Fruit fly (Drosophila melanogaster) whole organism, embryonic: ENCODE measurements around the gene CG12115.

Experiments
- Awh ChIP-seq: fragments of 200-800 bp; sonication (Bioruptor generic); IDR thresholded peaks from 2 replicates; pipeline ENCODE4, ENCODE4 v1.3.6; 2022; ENCODE audit warnings: missing biosample characterization, missing genetic modification characterization
- CG15073 ChIP-seq: fragments of 200-800 bp; sonication (Bioruptor generic); optimal IDR thresholded peaks from 2 replicates; lab custom pipeline; 2016; ENCODE audit warnings: missing biosample characterization, missing genetic modification characterization
- CG2129 ChIP-seq: fragments of 200-800 bp; sonication (Bioruptor generic); IDR thresholded peaks from 2 replicates; pipeline ENCODE4 v1.3.6; 2022; ENCODE audit warnings: missing biosample characterization, missing genetic modification characterization; ENCODE audit not compliant: partially characterized antibody
- CG31388 ChIP-seq: fragments of 200-800 bp; sonication (Bioruptor generic); optimal IDR thresholded peaks from 2 replicates; lab custom pipeline; 2016; ENCODE audit warnings: missing biosample characterization, missing genetic modification characterization
- CG4617 ChIP-seq: fragments of 200-800 bp; sonication (Bioruptor generic); optimal IDR thresholded peaks from 3 replicates; lab custom pipeline; 2016; ENCODE audit warnings: missing biosample characterization, missing genetic modification characterization, borderline replicate concordance
- CG4730 ChIP-seq: fragments of 200-800 bp; sonication (Bioruptor generic); IDR thresholded peaks from 2 replicates; pipeline ENCODE4 v1.3.6; 2022; ENCODE audit warnings: missing biosample characterization, missing genetic modification characterization
- CG7745 ChIP-seq: fragments of 200-800 bp; sonication (Bioruptor generic); optimal IDR thresholded peaks from 2 replicates; lab custom pipeline; 2018; ENCODE audit warnings: missing biosample characterization, mild to moderate bottlenecking, missing genetic modification characterization, moderate library complexity
- CG7786 ChIP-seq: fragments of 200-800 bp; sonication (Bioruptor generic); optimal IDR thresholded peaks from 2 replicates; lab custom pipeline; 2016; ENCODE audit warnings: missing biosample characterization, missing genetic modification characterization
- CG8944 ChIP-seq: fragments of 200-800 bp; sonication (Bioruptor generic); optimal IDR thresholded peaks from 3 replicates; lab custom pipeline; 2016; ENCODE audit warnings: missing biosample characterization, missing genetic modification characterization
- D19A ChIP-seq: fragments of 200-800 bp; optimal IDR thresholded peaks from 3 replicates; lab custom pipeline; 2019; ENCODE audit warnings: missing biosample characterization, mild to moderate bottlenecking, missing genetic modification characterization, moderate library complexity
- Doc3 ChIP-seq: fragments of 200-800 bp; sonication (Bioruptor generic); IDR thresholded peaks from 3 replicates; pipeline ENCODE4 v1.3.6; 2022; ENCODE audit warnings: missing biosample characterization, missing genetic modification characterization; ENCODE audit not compliant: partially characterized antibody
- E2f1 ChIP-seq: fragments of 200-800 bp; sonication (Bioruptor generic); IDR thresholded peaks from 2 replicates; pipeline ENCODE4 v1.3.6; 2022; ENCODE audit warnings: missing biosample characterization, missing genetic modification characterization
- ERR ChIP-seq: fragments of 200-800 bp; sonication (Bioruptor generic); optimal IDR thresholded peaks from 2 replicates; lab custom pipeline; 2016; ENCODE audit warnings: missing biosample characterization, missing genetic modification characterization
- Ets65A ChIP-seq: fragments of 200-800 bp; sonication (Bioruptor generic); peaks from one replicate; lab custom pipeline; 2016; ENCODE audit warnings: missing biosample characterization, missing genetic modification characterization
- Hmx ChIP-seq: fragments of 200-800 bp; sonication (Bioruptor generic); optimal IDR thresholded peaks from 2 replicates; lab custom pipeline; 2016; ENCODE audit warnings: missing biosample characterization, missing genetic modification characterization
- MESR4 ChIP-seq: fragments of 200-800 bp; sonication (Bioruptor generic); optimal IDR thresholded peaks from 2 replicates; lab custom pipeline; 2018; ENCODE audit warnings: missing biosample characterization, mild to moderate bottlenecking, missing genetic modification characterization, moderate library complexity
- Mes4 ChIP-seq: fragments of 200-800 bp; sonication (Bioruptor generic); optimal IDR thresholded peaks from 2 replicates; lab custom pipeline; 2016; ENCODE audit warnings: missing biosample characterization, missing genetic modification characterization
- NfI ChIP-seq: fragments of 200-800 bp; sonication (Bioruptor generic); optimal IDR thresholded peaks from 3 replicates; lab custom pipeline; 2018; ENCODE audit warnings: missing biosample characterization, mild to moderate bottlenecking, missing genetic modification characterization, moderate library complexity
- Oaz ChIP-seq: fragments of 200-800 bp; sonication (Bioruptor generic); IDR thresholded peaks from 2 replicates; pipeline ENCODE4 v1.3.6; 2022; ENCODE audit warnings: missing biosample characterization, missing genetic modification characterization
- Scr ChIP-seq: fragments of 200-800 bp; sonication (Bioruptor generic); IDR thresholded peaks from 2 replicates; pipeline ENCODE4 v1.3.6; 2022; ENCODE audit warnings: missing biosample characterization, missing genetic modification characterization; ENCODE audit not compliant: partially characterized antibody
- Sox100B ChIP-seq: fragments of 200-800 bp; sonication (Bioruptor generic); optimal IDR thresholded peaks from 3 replicates; lab custom pipeline; 2018; ENCODE audit warnings: missing biosample characterization, mild to moderate bottlenecking, missing genetic modification characterization
- Stat92E ChIP-seq, 3 experiments: fragments of >200 bp in 2 of 3; fragments of 200-800 bp in 1 of 3; sonication (Bioruptor generic) in 1 of 3; optimal IDR thresholded peaks; 2 replicates each; lab custom pipeline; 2017 to 2019; ENCODE audit warnings: missing biosample characterization in 3 of 3, missing genetic modification characterization in 3 of 3, mild to moderate bottlenecking in 1 of 3, moderate library complexity in 1 of 3
- amos ChIP-seq: fragments of 200-800 bp; sonication (Bioruptor generic); IDR thresholded peaks from 2 replicates; pipeline ENCODE4 v1.3.6; 2022; ENCODE audit warnings: missing biosample characterization, missing genetic modification characterization; ENCODE audit not compliant: partially characterized antibody
- ap ChIP-seq: fragments of 200-800 bp; sonication (Bioruptor generic); IDR thresholded peaks from 2 replicates; pipeline ENCODE4 v1.3.6; 2022; ENCODE audit warnings: missing biosample characterization, missing genetic modification characterization
- ara ChIP-seq: fragments of 200-800 bp; sonication (Bioruptor generic); IDR thresholded peaks from 2 replicates; pipeline ENCODE4 v1.3.6; 2022; ENCODE audit warnings: missing biosample characterization, missing genetic modification characterization
- az2 ChIP-seq: fragments of 200-800 bp; sonication (Bioruptor generic); optimal IDR thresholded peaks from 3 replicates; lab custom pipeline; 2016; ENCODE audit warnings: missing biosample characterization, missing genetic modification characterization
- bowl ChIP-seq: fragments of 200-800 bp; sonication (Bioruptor generic); IDR thresholded peaks from 2 replicates; pipeline ENCODE4 v1.3.6; 2022; ENCODE audit warnings: missing biosample characterization, missing genetic modification characterization
- cato ChIP-seq: fragments of 200-800 bp; sonication (Bioruptor generic); optimal IDR thresholded peaks from 2 replicates; lab custom pipeline; 2016; ENCODE audit warnings: missing biosample characterization, missing genetic modification characterization, borderline replicate concordance
- chm ChIP-seq: fragments of 200-800 bp; sonication (Bioruptor generic); IDR thresholded peaks from 2 replicates; pipeline ENCODE4 v1.3.6; 2022; ENCODE audit warnings: missing biosample characterization, missing genetic modification characterization
- dan ChIP-seq: fragments of 200-800 bp; sonication (Bioruptor generic); IDR thresholded peaks from 2 replicates; pipeline ENCODE4 v1.3.6; 2022; ENCODE audit warnings: missing biosample characterization, missing genetic modification characterization
- eve ChIP-seq, 2 experiments: fragments of >200 bp; optimal IDR thresholded peaks; 2 replicates each; lab custom pipeline; 2017; ENCODE audit warnings: missing biosample characterization in 2 of 2, missing genetic modification characterization in 2 of 2
- fd3F ChIP-seq: fragments of 200-800 bp; sonication (Bioruptor generic); optimal IDR thresholded peaks from 2 replicates; lab custom pipeline; 2018; ENCODE audit warnings: missing biosample characterization, mild to moderate bottlenecking, missing genetic modification characterization, moderate library complexity
- grau ChIP-seq: fragments of 200-800 bp; optimal IDR thresholded peaks from 3 replicates; lab custom pipeline; 2019; ENCODE audit warnings: missing biosample characterization, mild to moderate bottlenecking, missing genetic modification characterization, moderate library complexity
- gt ChIP-seq: fragments of 200-800 bp; sonication (Bioruptor generic); IDR thresholded peaks from 2 replicates; pipeline ENCODE4 v1.3.6; 2022; ENCODE audit warnings: missing biosample characterization, missing genetic modification characterization
- hb ChIP-seq: fragments of 200-800 bp; sonication (Bioruptor generic); IDR thresholded peaks from 3 replicates; pipeline ENCODE4 v1.3.6; 2022; ENCODE audit warnings: missing biosample characterization, missing genetic modification characterization; ENCODE audit not compliant: partially characterized antibody
- hkb ChIP-seq, 2 experiments: fragments of 200-800 bp in 1 of 2; fragments of >200 bp in 1 of 2; sonication (Bioruptor generic) in 1 of 2; IDR thresholded peaks in 1 of 2; optimal IDR thresholded peaks in 1 of 2; 2 replicates each; pipeline versions ENCODE4 v1.3.6 to Lab custom; 2017 to 2022; ENCODE audit warnings: missing biosample characterization in 1 of 2, missing genetic modification characterization in 1 of 2
- jigr1 ChIP-seq: fragments of 200-800 bp; sonication (Bioruptor generic); IDR thresholded peaks from 3 replicates; pipeline ENCODE4 v1.3.6; 2022; ENCODE audit warnings: missing biosample characterization, missing genetic modification characterization
- kah ChIP-seq: fragments of 200-800 bp; sonication (Bioruptor generic); optimal IDR thresholded peaks from 2 replicates; lab custom pipeline; 2018; ENCODE audit warnings: missing biosample characterization, mild to moderate bottlenecking, missing genetic modification characterization
- luna ChIP-seq: fragments of 200-800 bp; sonication (Bioruptor generic); optimal IDR thresholded peaks from 2 replicates; lab custom pipeline; 2016; ENCODE audit warnings: missing biosample characterization, missing genetic modification characterization
- mam ChIP-seq: fragments of 200-800 bp; sonication (Bioruptor generic); optimal IDR thresholded peaks from 3 replicates; lab custom pipeline; 2016; ENCODE audit warnings: missing biosample characterization, missing genetic modification characterization
- mirr ChIP-seq: fragments of 200-800 bp; sonication (Bioruptor generic); optimal IDR thresholded peaks from 3 replicates; lab custom pipeline; 2018; ENCODE audit warnings: missing biosample characterization, mild to moderate bottlenecking, missing genetic modification characterization
- nom ChIP-seq: fragments of 200-800 bp; sonication (Bioruptor generic); optimal IDR thresholded peaks from 2 replicates; lab custom pipeline; 2017; ENCODE audit warnings: missing biosample characterization, missing genetic modification characterization, mild to moderate bottlenecking, moderate library complexity, missing genetic modification reagents
- odd ChIP-seq: fragments of 200-800 bp; sonication (Bioruptor generic); optimal IDR thresholded peaks from 2 replicates; lab custom pipeline; 2017; ENCODE audit warnings: missing biosample characterization, mild to moderate bottlenecking, missing genetic modification characterization
- otp ChIP-seq: fragments of 200-800 bp; sonication (Bioruptor generic); IDR thresholded peaks from 3 replicates; pipeline ENCODE4, ENCODE4 v1.3.6; 2022; ENCODE audit warnings: missing biosample characterization, missing genetic modification characterization
- phol ChIP-seq: fragments of 200-800 bp; sonication (Bioruptor generic); optimal IDR thresholded peaks from 3 replicates; lab custom pipeline; 2018; ENCODE audit warnings: missing biosample characterization, mild to moderate bottlenecking, missing genetic modification characterization, moderate library complexity
- salm ChIP-seq: fragments of 200-800 bp; sonication (Bioruptor generic); optimal IDR thresholded peaks from 2 replicates; lab custom pipeline; 2018; ENCODE audit warnings: missing biosample characterization, mild to moderate bottlenecking, missing genetic modification characterization
- sisA ChIP-seq: fragments of 200-800 bp; sonication (Bioruptor generic); IDR thresholded peaks from 2 replicates; pipeline ENCODE4 v1.3.6; 2022; ENCODE audit warnings: missing biosample characterization, missing genetic modification characterization
- slou ChIP-seq: fragments of 200-800 bp; sonication (Bioruptor generic); optimal IDR thresholded peaks from 3 replicates; lab custom pipeline; 2016; ENCODE audit warnings: missing biosample characterization, missing genetic modification characterization
- sqz ChIP-seq: fragments of 200-800 bp; sonication (Bioruptor generic); optimal IDR thresholded peaks from 3 replicates; lab custom pipeline; 2018; ENCODE audit warnings: missing biosample characterization, mild to moderate bottlenecking, missing genetic modification characterization
- sr ChIP-seq: fragments of 200-800 bp; sonication (Bioruptor generic); IDR thresholded peaks from 3 replicates; pipeline ENCODE4 v1.3.6; 2022; ENCODE audit warnings: missing biosample characterization, missing genetic modification characterization

The CG12115 gene

dm6 chrX:9223182-9223581 is 32.8 kb upstream of the CG12115 start, which contains the start of gene t (continued):
- no peak for TF ChIP-seq ERR
- no peak for TF ChIP-seq CG15073 (GFP tag; lab: Kevin White, UChicago)
- no peak for TF ChIP-seq Mes4 (GFP tag; lab: Kevin White, UChicago)
- no peak for TF ChIP-seq hkb (optimal IDR thresholded peaks at IDR 0.05; lab: Kevin White, UChicago)
- 0 out of 2 replicates have a peak, but pooled peaks have one; percentile 25 for TF ChIP-seq hkb (GFP tag; IDR thresholded peaks at IDR 0.05; lab: Robert Waterston, UW)
- no peak for TF ChIP-seq odd (GFP tag; lab: Kevin White, UChicago)
- peak; percentile 5 for TF ChIP-seq az2 (GFP tag; lab: Kevin White, UChicago)
- TF ChIP-seq otp (GFP tag; lab: Robert Waterston, UW), result no peak
- TF ChIP-seq grau (tag; lab: Kevin White, UChicago), result peak; percentile 23
- no peak for TF ChIP-seq CG8944 (GFP tag; lab: Kevin White, UChicago)
- no peak for TF ChIP-seq Hmx (GFP tag; lab: Kevin White, UChicago)
- TF ChIP-seq eve (GFP tag; optimal IDR thresholded peaks at IDR 0.05; lab: Kevin White, UChicago), result no peak
- no peak for TF ChIP-seq dan (GFP tag; lab: Robert Waterston, UW)
- TF ChIP-seq CG4730 (GFP tag; lab: Robert Waterston, UW), result no peak
- TF ChIP-seq phol (tag; lab: Kevin White, UChicago), result no peak
- no peak for TF ChIP-seq gt (GFP tag; lab: Robert Waterston, UW)
- TF ChIP-seq sisA (GFP tag; lab: Robert Waterston, UW), result no peak
- TF ChIP-seq hb (GFP tag; lab: Robert Waterston, UW), result no peak
- no peak for TF ChIP-seq ap (GFP tag; lab: Robert Waterston, UW)
- TF ChIP-seq Scr (GFP tag; lab: Robert Waterston, UW), result peak; percentile 22; the same call in 1 of the 2 replicates
- no peak for TF ChIP-seq Awh (GFP tag; lab: Robert Waterston, UW)
- TF ChIP-seq salm (tag; lab: Kevin White, UChicago), result no peak
- no peak for TF ChIP-seq CG31388 (GFP tag; lab: Kevin White, UChicago)

- TF ChIP-seq E2f1 (GFP tag; lab: Robert Waterston, UW) (no peak), Stat92E (GFP tag; optimal IDR thresholded peaks at IDR 0.05; lab: Kevin White, UChicago) (no peak), hkb (optimal IDR thresholded peaks at IDR 0.05; lab: Kevin White, UChicago) (no peak), hkb (GFP tag; IDR thresholded peaks at IDR 0.05; lab: Robert Waterston, UW) (0 out of 2 replicates have a peak, but pooled peaks have one; percentile 19), ara (GFP tag; lab: Robert Waterston, UW) (peak; percentile 55; the same call in 1 of the 2 replicates), CG4617 (no peak), amos (GFP tag; lab: Robert Waterston, UW) (no peak), luna (GFP tag; lab: Kevin White, UChicago) (no peak), D19A (tag; lab: Kevin White, UChicago) (no peak), nom (GFP tag; lab: Kevin White, UChicago) (no peak), mirr (GFP tag; lab: Kevin White, UChicago) (no peak), fd3F (no peak), CG7786 (GFP tag; lab: Kevin White, UChicago) (no peak), kah (no peak), mam (no peak), sr (GFP tag; lab: Robert Waterston, UW) (no peak), Ets65A (GFP tag; lab: Kevin White, UChicago) (peak; percentile 85), chm (GFP tag; lab: Robert Waterston, UW) (no peak), cato (GFP tag; lab: Kevin White, UChicago) (no peak), Oaz (GFP tag; lab: Robert Waterston, UW) (no peak), slou (GFP tag; lab: Kevin White, UChicago) (no peak), jigr1 (GFP tag; lab: Robert Waterston, UW) (no peak), Doc3 (GFP tag; lab: Robert Waterston, UW) (no peak), NfI (GFP tag; lab: Kevin White, UChicago) (no peak), sqz (GFP tag; lab: Kevin White, UChicago) (no peak), Sox100B (GFP tag; lab: Kevin White, UChicago) (no peak), bowl (no peak), CG4730 (GFP tag; lab: Robert Waterston, UW) (no peak), MESR4 (GFP tag; lab: Kevin White, UChicago) (no peak), CG2129 (GFP tag; lab: Robert Waterston, UW) (no peak), CG7745 (tag; lab: Kevin White, UChicago) (no peak)
Measured at dm6 chrX:9220434-9220833, 30.0 kb upstream of the CG12115 start.
